Fruit fly (Drosophila melanogaster): ENCODE measurements around the gene schlank.

The schlank gene

DNA sequence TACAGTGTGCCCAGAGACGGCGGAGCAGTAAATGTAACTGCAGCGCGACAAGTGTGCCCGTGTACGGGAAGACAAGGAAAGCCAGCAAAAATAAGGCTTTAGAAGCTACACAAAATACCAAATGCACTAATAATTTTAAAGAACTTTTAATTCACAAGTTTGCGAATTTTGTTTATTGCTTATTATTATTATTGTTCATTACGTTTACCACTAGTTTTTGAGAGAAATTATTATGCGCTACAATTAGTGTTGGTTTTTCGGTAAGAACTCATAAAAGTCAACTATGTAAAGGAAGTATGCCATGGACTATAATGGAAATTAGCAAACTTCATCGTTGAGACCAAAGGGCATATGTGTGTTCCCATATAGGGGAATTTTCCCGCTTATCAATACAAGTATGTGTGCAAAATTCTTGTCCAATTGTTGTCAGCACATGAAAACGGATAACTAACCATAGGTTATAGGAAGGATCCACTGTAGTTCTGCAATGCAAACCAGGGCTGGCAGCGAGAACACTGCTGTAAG is at the start of gene schlank (continued):
- TF ChIP-seq CG6163 (GFP tag; IDR thresholded peaks at IDR 0.05) (peak; percentile 68), CG6792 (GFP tag; optimal IDR thresholded peaks at IDR 0.05) (peak; percentile 28), eg (GFP tag; IDR thresholded peaks at IDR 0.05) (peak; percentile 81), lz (GFP tag; optimal IDR thresholded peaks at IDR 0.05) (peak; percentile 59), Blimp-1 (GFP tag; optimal IDR thresholded peaks at IDR 0.05) (peak; percentile 5), vri (GFP tag; optimal IDR thresholded peaks at IDR 0.05) (peak; percentile 32), CG34406 (GFP tag; optimal IDR thresholded peaks at IDR 0.05) (peak; percentile 15), dac (GFP tag; optimal IDR thresholded peaks at IDR 0.05) (peak; percentile 10)

DNA sequence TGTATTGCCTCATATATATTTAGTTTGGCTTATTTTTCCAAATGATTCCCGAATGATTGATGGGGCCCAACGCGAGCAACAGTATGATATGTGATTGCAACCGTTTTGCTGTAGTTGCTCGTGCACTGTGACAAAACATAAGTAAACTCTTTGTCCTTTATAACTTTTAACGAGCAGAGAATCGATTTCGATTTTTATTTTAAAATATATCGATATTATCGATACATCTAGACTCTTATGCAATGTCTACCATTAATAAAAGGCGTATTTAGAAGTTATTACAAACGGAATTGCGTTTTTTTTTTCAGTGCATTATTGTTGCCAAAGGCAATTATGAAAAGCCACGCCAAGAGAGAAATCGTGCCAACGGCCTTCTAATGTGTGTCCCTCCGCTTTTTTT is 48.6 kb upstream of the schlank start:
- no peak for TF ChIP-seq CG3919 (GFP tag; optimal IDR thresholded peaks at IDR 0.05)
- TF ChIP-seq Eip78C (GFP tag), result peak; percentile 0

DNA sequence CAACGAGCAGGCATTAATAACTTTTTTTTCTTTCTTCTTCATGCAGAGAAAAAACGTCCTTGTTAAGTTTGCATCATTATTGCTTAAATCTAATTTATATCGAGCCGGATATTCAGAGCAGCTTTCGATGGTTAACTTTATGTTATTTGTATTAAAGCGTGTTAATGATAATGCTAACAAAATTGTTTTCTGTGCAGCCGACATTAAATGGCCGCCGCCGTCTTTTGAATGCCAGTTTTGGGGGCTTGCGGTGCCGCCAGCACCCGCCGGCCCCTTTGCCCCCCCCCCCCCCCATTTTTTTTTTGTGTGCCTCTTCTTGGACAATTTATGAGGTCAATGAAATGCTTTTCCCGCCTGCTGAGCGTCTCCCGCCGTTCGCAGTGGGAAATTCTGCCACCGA is 44.5 kb upstream of the schlank start:
- TF ChIP-seq CG32006 (GFP tag; optimal IDR thresholded peaks at IDR 0.05) (peak; percentile 16), CG16779 (tag; optimal IDR thresholded peaks at IDR 0.05) (no peak)

DNA sequence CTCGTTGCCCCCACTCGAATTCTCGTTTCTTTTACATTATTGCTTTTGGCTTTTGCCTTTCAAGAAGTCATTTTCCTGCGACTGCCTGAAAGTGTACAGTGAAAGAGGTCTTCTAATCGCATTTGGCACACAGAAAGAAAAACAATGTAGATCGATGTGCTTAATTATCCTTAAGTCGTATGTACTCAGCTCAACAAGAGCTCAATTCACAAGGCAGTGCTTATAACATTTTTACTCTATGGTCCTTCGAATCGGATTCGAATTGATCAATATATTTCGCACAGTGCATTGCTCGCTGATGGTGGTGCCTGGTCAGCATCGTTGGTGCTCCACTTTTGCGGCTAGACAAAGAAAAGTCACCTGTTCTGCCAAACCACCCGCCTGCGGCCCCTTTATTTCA is 43.4 kb upstream of the schlank start:
- TF ChIP-seq Eip93F (GFP tag; optimal IDR thresholded peaks at IDR 0.05), result no peak
- TF ChIP-seq achi (GFP tag; optimal IDR thresholded peaks at IDR 0.05), result no peak
- TF ChIP-seq fd59A (GFP tag; optimal IDR thresholded peaks at IDR 0.05), result no peak
- TF ChIP-seq CG6276 (GFP tag; optimal IDR thresholded peaks at IDR 0.05), result peak; percentile 11
- TF ChIP-seq Hr4 (GFP tag; optimal IDR thresholded peaks at IDR 0.05), result peak; percentile 24
- 0 out of 3 replicates have a peak, but pooled peaks have one; percentile 32 for TF ChIP-seq CG8119 (GFP tag; IDR thresholded peaks at IDR 0.05)
- 0 out of 3 replicates have a peak, but pooled peaks have one; percentile 49 for TF ChIP-seq eg (GFP tag; IDR thresholded peaks at IDR 0.05)
- no peak for TF ChIP-seq lz (GFP tag; optimal IDR thresholded peaks at IDR 0.05)
- peak; percentile 31 for TF ChIP-seq CG32006 (GFP tag; optimal IDR thresholded peaks at IDR 0.05)
- TF ChIP-seq Smox (GFP tag; optimal IDR thresholded peaks at IDR 0.05), result no peak
- 0 out of 3 replicates have a peak, but pooled peaks have one; percentile 39 for TF ChIP-seq CG6163 (GFP tag; IDR thresholded peaks at IDR 0.05)
- no peak for TF ChIP-seq Sox15 (GFP tag; optimal IDR thresholded peaks at IDR 0.05)
- peak; percentile 9 for TF ChIP-seq OdsH (GFP tag; optimal IDR thresholded peaks at IDR 0.05)
- peak; percentile 45 for TF ChIP-seq Eip78C (GFP tag)
- TF ChIP-seq Gug (GFP tag; IDR thresholded peaks at IDR 0.05), result 0 out of 2 replicates have a peak, but pooled peaks have one; percentile 16
- peak; percentile 25; the same call in 1 of the 2 replicates for TF ChIP-seq CG15336 (GFP tag; IDR thresholded peaks at IDR 0.05)

DNA sequence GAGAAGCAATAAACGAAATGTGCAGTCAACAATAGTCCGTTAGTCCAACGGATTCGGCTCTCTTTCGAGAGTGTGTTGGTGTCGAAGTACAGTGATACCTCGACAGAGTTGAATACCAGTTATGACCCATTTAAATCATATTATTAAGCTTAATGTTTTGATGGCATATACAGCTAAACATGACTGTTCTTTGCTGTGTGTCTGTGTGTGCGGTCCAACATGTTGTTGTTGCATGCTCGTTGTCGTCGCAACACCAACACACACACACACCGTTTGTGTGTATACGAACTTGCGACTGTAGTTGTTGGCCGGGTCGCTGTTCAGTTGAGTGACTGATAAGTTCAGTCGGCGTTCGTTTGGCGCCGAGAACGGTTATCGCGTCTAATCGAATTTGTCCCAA is 41.8 kb upstream of the schlank start, which contains the start of gene CG15894:
Gene CG15894, plus strand, starts transcription at position 361 of the 400 bp plus-strand sequence.
- TF ChIP-seq CG6163 (GFP tag; IDR thresholded peaks at IDR 0.05), result 0 out of 3 replicates have a peak, but pooled peaks have one; percentile 44
- TF ChIP-seq fd59A (GFP tag; optimal IDR thresholded peaks at IDR 0.05), result no peak
- no peak for TF ChIP-seq dac (GFP tag; optimal IDR thresholded peaks at IDR 0.05)
- TF ChIP-seq eg (GFP tag; IDR thresholded peaks at IDR 0.05), result peak; percentile 36; the same call in 1 of the 3 replicates
- no peak for TF ChIP-seq cyc (GFP tag; optimal IDR thresholded peaks at IDR 0.05)
- peak; percentile 32 for TF ChIP-seq CG32006 (GFP tag; optimal IDR thresholded peaks at IDR 0.05)
- peak; percentile 15 for TF ChIP-seq pdm3 (GFP tag; optimal IDR thresholded peaks at IDR 0.05)
- peak; percentile 73 for TF ChIP-seq Eip78C (GFP tag)
- TF ChIP-seq Met (GFP tag; optimal IDR thresholded peaks at IDR 0.05), result peak; percentile 28
- TF ChIP-seq Hr39 (GFP tag; optimal IDR thresholded peaks at IDR 0.05), result peak; percentile 3
- peak; percentile 15 for TF ChIP-seq Sox102F (GFP tag; optimal IDR thresholded peaks at IDR 0.05)
- TF ChIP-seq esn (GFP tag; optimal IDR thresholded peaks at IDR 0.05), result peak; percentile 21
- peak; percentile 0 for TF ChIP-seq Hr4 (GFP tag; optimal IDR thresholded peaks at IDR 0.05)
- peak; percentile 39 for TF ChIP-seq svp (GFP tag)
- TF ChIP-seq Ets96B (tag; optimal IDR thresholded peaks at IDR 0.05), result no peak
- peak; percentile 22 for TF ChIP-seq CG3919 (GFP tag; optimal IDR thresholded peaks at IDR 0.05)

DNA sequence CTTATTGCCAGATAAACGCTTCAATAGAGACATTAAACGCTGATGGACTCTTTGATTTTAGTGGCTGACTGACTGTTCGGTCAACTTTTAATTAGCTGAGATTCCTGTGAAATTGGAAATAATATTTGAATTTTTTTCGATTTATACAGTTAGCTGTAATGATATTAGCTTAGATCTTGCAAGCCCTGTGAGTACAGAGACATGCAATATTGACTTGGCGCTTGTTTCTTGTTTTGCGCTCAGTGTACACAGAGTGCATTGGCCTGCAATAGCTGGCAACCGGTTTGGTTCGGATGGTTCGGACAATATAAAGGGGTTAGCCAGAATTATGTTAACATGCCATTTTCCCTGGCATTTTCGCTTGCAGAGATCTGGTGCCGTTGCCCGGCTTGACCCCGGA is 38.3 kb upstream of the schlank start:
- TF ChIP-seq CG34406 (GFP tag; optimal IDR thresholded peaks at IDR 0.05), result peak; percentile 13
- TF ChIP-seq lz (GFP tag; optimal IDR thresholded peaks at IDR 0.05), result peak; percentile 25
- peak; percentile 20 for TF ChIP-seq Hr4 (GFP tag; optimal IDR thresholded peaks at IDR 0.05)
- peak; percentile 9 for TF ChIP-seq CG6276 (GFP tag; optimal IDR thresholded peaks at IDR 0.05)
- peak; percentile 52; the same call in 1 of the 2 replicates for TF ChIP-seq CG15336 (GFP tag; IDR thresholded peaks at IDR 0.05)
- TF ChIP-seq achi (GFP tag; optimal IDR thresholded peaks at IDR 0.05), result peak; percentile 36
- peak; percentile 41 for TF ChIP-seq Smox (GFP tag; optimal IDR thresholded peaks at IDR 0.05)
- TF ChIP-seq Met (GFP tag; optimal IDR thresholded peaks at IDR 0.05), result peak; percentile 63
- TF ChIP-seq Hr39 (GFP tag; optimal IDR thresholded peaks at IDR 0.05), result peak; percentile 53
- TF ChIP-seq fd85E (GFP tag; optimal IDR thresholded peaks at IDR 0.05), result no peak
- peak in 1 of 2 experiments; percentile 8 for TF ChIP-seq salr (GFP tag; optimal IDR thresholded peaks at IDR 0.05)
- TF ChIP-seq CG31627 (GFP tag; optimal IDR thresholded peaks at IDR 0.05), result peak; percentile 26
- peak; percentile 54 for TF ChIP-seq CG3919 (GFP tag; optimal IDR thresholded peaks at IDR 0.05)
- peak; percentile 25 for TF ChIP-seq CG10631 (GFP tag; optimal IDR thresholded peaks at IDR 0.05)
- peak; percentile 54 for TF ChIP-seq OdsH (GFP tag; optimal IDR thresholded peaks at IDR 0.05)
- TF ChIP-seq fd59A (GFP tag; optimal IDR thresholded peaks at IDR 0.05), result no peak
- TF ChIP-seq spab (GFP tag; optimal IDR thresholded peaks at IDR 0.05), result no peak
- peak; percentile 26 for TF ChIP-seq acj6 (GFP tag; optimal IDR thresholded peaks at IDR 0.05)
- no peak for TF ChIP-seq CG6808 (GFP tag; optimal IDR thresholded peaks at IDR 0.05)

All from whole organism, prepupa.